Worm (Caenorhabditis elegans) whole organism, early embryonic: Measurements from ENCODE around the gene cut-5.

Experiments used
- B0310.2 ChIP-seq: sonication (generic microtip); optimal IDR thresholded peaks from 2 replicates; lab custom pipeline; 2016; ENCODE audit warnings: mild to moderate bottlenecking, missing genetic modification characterization, missing compliant biosample characterization
- F13C5.2 ChIP-seq: sonication (generic microtip); optimal IDR thresholded peaks from 2 replicates; lab custom pipeline; 2017; ENCODE audit warnings: mild to moderate bottlenecking, missing genetic modification characterization, inconsistent platforms, missing compliant biosample characterization
- aly-1 ChIP-seq: sonication (generic microtip); optimal IDR thresholded peaks from 2 replicates; lab custom pipeline; 2016; ENCODE audit warnings: missing genetic modification characterization, missing compliant biosample characterization
- ama-1 ChIP-seq: fragments of 150-350 bp; optimal IDR thresholded peaks from 2 replicates; lab custom pipeline; 2014
- ceh-13 ChIP-seq: fragments of 200-800 bp; sonication (Bioruptor generic); optimal IDR thresholded peaks from 2 replicates; lab custom pipeline; 2018; ENCODE audit warnings: mild to moderate bottlenecking, missing genetic modification characterization, missing compliant biosample characterization
- ceh-36 ChIP-seq: sonication (generic microtip); optimal IDR thresholded peaks from 2 replicates; lab custom pipeline; 2016; ENCODE audit warnings: missing genetic modification characterization, inconsistent platforms, missing compliant biosample characterization
- ets-7 ChIP-seq: sonication (generic microtip); optimal IDR thresholded peaks from 2 replicates; lab custom pipeline; 2016; ENCODE audit warnings: missing genotype, missing genetic modification characterization, missing compliant biosample characterization
- flt-1 ChIP-seq: fragments of 200-800 bp; sonication (Bioruptor generic); IDR thresholded peaks from 2 replicates; pipeline ENCODE4 v1.3.6; 2022; ENCODE audit warnings: missing genetic modification characterization, missing compliant biosample characterization
- hmbx-1 ChIP-seq: sonication (generic microtip); optimal IDR thresholded peaks from 2 replicates; lab custom pipeline; 2016; ENCODE audit warnings: mild to moderate bottlenecking, missing genetic modification characterization, missing compliant biosample characterization
- hmg-4 ChIP-seq: fragments of 200-800 bp; sonication (Bioruptor generic); optimal IDR thresholded peaks from 2 replicates; lab custom pipeline; 2018; ENCODE audit warnings: mild to moderate bottlenecking, missing genetic modification characterization, missing compliant biosample characterization
- hnd-1 ChIP-seq: sonication (generic microtip); optimal IDR thresholded peaks from 2 replicates; lab custom pipeline; 2016; ENCODE audit warnings: missing genetic modification characterization, missing compliant biosample characterization
- pes-1 ChIP-seq: fragments of 200-800 bp; sonication (Bioruptor generic); IDR thresholded peaks from 2 replicates; pipeline ENCODE4 v1.3.6; 2022; ENCODE audit warnings: missing genetic modification reagents, missing genetic modification characterization, missing compliant biosample characterization
- scrt-1 ChIP-seq: fragments of 200-800 bp; sonication (Bioruptor generic); IDR thresholded peaks from 2 replicates; pipeline ENCODE4 v1.3.6; 2022; ENCODE audit warnings: missing genetic modification characterization, missing compliant biosample characterization
- sea-1 ChIP-seq: fragments of 200-800 bp; sonication (Bioruptor generic); conservative IDR thresholded peaks from 2 replicates; pipeline ENCODE4 v1.3.6; 2022; ENCODE audit warnings: missing genetic modification characterization, missing compliant biosample characterization
- tbx-11 ChIP-seq: fragments of 200-800 bp; sonication (Bioruptor generic); IDR thresholded peaks from 2 replicates; pipeline ENCODE4 v1.3.6; 2022; ENCODE audit warnings: missing genetic modification characterization, missing compliant biosample characterization
- tbx-37 ChIP-seq: fragments of 200-800 bp; sonication (Bioruptor generic); conservative IDR thresholded peaks from 2 replicates; pipeline ENCODE4 v1.3.6; 2022; ENCODE audit warnings: missing genetic modification reagents, missing genetic modification characterization, missing compliant biosample characterization
- tra-4 ChIP-seq: sonication (generic microtip); optimal IDR thresholded peaks from 2 replicates; lab custom pipeline; 2017; ENCODE audit warnings: missing genetic modification characterization, missing compliant biosample characterization

Gene cut-5

ce11 chrX:10318437-10318836 lies 19.6 kb downstream of the cut-5 start:
- TF ChIP-seq F13C5.2 (tag; lab: Kevin White, UChicago) (no peak), hmbx-1 (tag; lab: Kevin White, UChicago) (no peak), ceh-36 (no peak), sea-1 (GFP tag; lab: Robert Waterston, UW) (no peak), hnd-1 (tag; lab: Kevin White, UChicago) (no peak), tra-4 (tag; lab: Kevin White, UChicago) (no peak), flt-1 (GFP tag; lab: Robert Waterston, UW) (no peak)

ce11 chrX:10317565-10317964 lies 20.4 kb downstream of the cut-5 start, which contains the start of gene R07E3.6:
Gene R07E3.6 (plus strand): TSS chrX:10317722.
- TF ChIP-seq ceh-36 (no peak), B0310.2 (tag; lab: Kevin White, UChicago) (no peak), hmbx-1 (tag; lab: Kevin White, UChicago) (no peak), ets-7 (tag; lab: Kevin White, UChicago) (no peak), tra-4 (tag; lab: Kevin White, UChicago) (no peak), hnd-1 (tag; lab: Kevin White, UChicago) (no peak), pes-1 (GFP tag; lab: Robert Waterston, UW) (no peak), scrt-1 (no peak), tbx-11 (GFP tag; lab: Robert Waterston, UW) (no peak), F13C5.2 (tag; lab: Kevin White, UChicago) (no peak), hmg-4 (GFP tag; lab: Kevin White, UChicago) (no peak), sea-1 (GFP tag; lab: Robert Waterston, UW) (no peak), aly-1 (tag; lab: Kevin White, UChicago) (no peak), tbx-37 (GFP tag; lab: Robert Waterston, UW) (no peak), ceh-13 (GFP tag; lab: Kevin White, UChicago) (no peak), flt-1 (GFP tag; lab: Robert Waterston, UW) (no peak), ama-1 (lab: Kevin White, UChicago) (no peak)

ce11 chrX:10315905-10316304 lies 22.1 kb downstream of the cut-5 start, which contains the start of gene F41E7.9:
Gene F41E7.9 (minus strand): TSS chrX:10316005.
- TF ChIP-seq hmg-4 (GFP tag; lab: Kevin White, UChicago) (no peak), F13C5.2 (tag; lab: Kevin White, UChicago) (no peak)

ce11 chrX:10310366-10310765 lies 27.6 kb downstream of the cut-5 start, which contains the start of gene F41E7.6:
Gene F41E7.6 (minus strand): TSS chrX:10310466.
- TF ChIP-seq hnd-1 (tag; lab: Kevin White, UChicago): no peak

- TF ChIP-seq hnd-1 (tag; lab: Kevin White, UChicago) (no peak), ceh-36 (no peak), ama-1 (lab: Kevin White, UChicago) (no peak), aly-1 (tag; lab: Kevin White, UChicago) (no peak), tbx-11 (GFP tag; lab: Robert Waterston, UW) (no peak), hmbx-1 (tag; lab: Kevin White, UChicago) (no peak), pes-1 (GFP tag; lab: Robert Waterston, UW) (no peak), ceh-13 (GFP tag; lab: Kevin White, UChicago) (no peak), ets-7 (tag; lab: Kevin White, UChicago) (no peak), flt-1 (GFP tag; lab: Robert Waterston, UW) (no peak), tbx-37 (GFP tag; lab: Robert Waterston, UW) (no peak), scrt-1 (no peak), sea-1 (GFP tag; lab: Robert Waterston, UW) (no peak), B0310.2 (tag; lab: Kevin White, UChicago) (no peak), hmg-4 (GFP tag; lab: Kevin White, UChicago) (no peak)
These were observed 30.5 kb downstream of the cut-5 start, which contains the start of gene F41E7.7 for ce11 chrX:10307495-10307894. Gene F41E7.7 (plus strand): TSS chrX:10307795.

- TF ChIP-seq pes-1 (GFP tag; lab: Robert Waterston, UW): no peak
These were observed 31.1 kb downstream of the cut-5 start for ce11 chrX:10306923-10307322.

- TF ChIP-seq ama-1 (lab: Kevin White, UChicago) (no peak), hmbx-1 (tag; lab: Kevin White, UChicago) (no peak), ceh-13 (GFP tag; lab: Kevin White, UChicago) (no peak), flt-1 (GFP tag; lab: Robert Waterston, UW) (no peak), B0310.2 (tag; lab: Kevin White, UChicago) (no peak), sea-1 (GFP tag; lab: Robert Waterston, UW) (no peak), tbx-11 (GFP tag; lab: Robert Waterston, UW) (no peak), F13C5.2 (tag; lab: Kevin White, UChicago) (no peak), tbx-37 (GFP tag; lab: Robert Waterston, UW) (no peak), hmg-4 (GFP tag; lab: Kevin White, UChicago) (no peak)
These were observed 31.7 kb downstream of the cut-5 start, which contains the start of gene cnc-8 for ce11 chrX:10306289-10306688. Gene cnc-8 (plus strand): TSS chrX:10306595.

ce11 chrX:10304178-10304577 lies 33.8 kb downstream of the cut-5 start, which contains the start of gene fipr-21:
Gene fipr-21 (plus strand): TSS chrX:10304529.
- no peak for TF ChIP-seq flt-1 (GFP tag; lab: Robert Waterston, UW)
- TF ChIP-seq tra-4 (tag; lab: Kevin White, UChicago): no peak
- no peak for TF ChIP-seq pes-1 (GFP tag; lab: Robert Waterston, UW)
- TF ChIP-seq ceh-13 (GFP tag; lab: Kevin White, UChicago): no peak
- no peak for TF ChIP-seq hmbx-1 (tag; lab: Kevin White, UChicago)
- no peak for TF ChIP-seq hmg-4 (GFP tag; lab: Kevin White, UChicago)
- TF ChIP-seq scrt-1: no peak
- TF ChIP-seq aly-1 (tag; lab: Kevin White, UChicago): no peak
- TF ChIP-seq ama-1 (lab: Kevin White, UChicago): no peak
- TF ChIP-seq hnd-1 (tag; lab: Kevin White, UChicago): no peak
- TF ChIP-seq ets-7 (tag; lab: Kevin White, UChicago): no peak
- TF ChIP-seq sea-1 (GFP tag; lab: Robert Waterston, UW): no peak
